Worm (Caenorhabditis elegans) whole organism, L3 larva: ENCODE measurements around the gene clec-147.

ENCODE experiments used
- aly-2 ChIP-seq: fragments of 150-350 bp; optimal IDR thresholded peaks from 2 replicates; lab custom pipeline; 2014; ENCODE audit warnings: missing biosample characterization, missing genetic modification characterization
- egl-27 ChIP-seq: sonication (generic microtip); optimal IDR thresholded peaks from 4 replicates; lab custom pipeline; 2017; ENCODE audit warnings: missing biosample characterization, missing genetic modification reagents, missing genetic modification characterization
- lin-15B ChIP-seq: fragments of 150-350 bp; optimal IDR thresholded peaks from 2 replicates; lab custom pipeline; 2014; ENCODE audit warnings: missing biosample characterization, missing genetic modification characterization
- nhr-11 ChIP-seq: fragments of 150-350 bp; optimal IDR thresholded peaks from 2 replicates; lab custom pipeline; 2014; ENCODE audit warnings: missing biosample characterization, missing genetic modification characterization
- nhr-76 ChIP-seq: fragments of 150-350 bp; sonication (generic microtip); optimal IDR thresholded peaks from 5 replicates; lab custom pipeline; 2014; ENCODE audit warnings: missing biosample characterization, missing genetic modification characterization
- nhr-77 ChIP-seq: fragments of 150-350 bp; optimal IDR thresholded peaks from 2 replicates; lab custom pipeline; 2014; ENCODE audit warnings: missing biosample characterization, missing genetic modification characterization
- snpc-4 ChIP-seq: fragments of 150-350 bp; optimal IDR thresholded peaks from 2 replicates; lab custom pipeline; 2014; ENCODE audit warnings: missing biosample characterization, missing genetic modification characterization

DNA sequence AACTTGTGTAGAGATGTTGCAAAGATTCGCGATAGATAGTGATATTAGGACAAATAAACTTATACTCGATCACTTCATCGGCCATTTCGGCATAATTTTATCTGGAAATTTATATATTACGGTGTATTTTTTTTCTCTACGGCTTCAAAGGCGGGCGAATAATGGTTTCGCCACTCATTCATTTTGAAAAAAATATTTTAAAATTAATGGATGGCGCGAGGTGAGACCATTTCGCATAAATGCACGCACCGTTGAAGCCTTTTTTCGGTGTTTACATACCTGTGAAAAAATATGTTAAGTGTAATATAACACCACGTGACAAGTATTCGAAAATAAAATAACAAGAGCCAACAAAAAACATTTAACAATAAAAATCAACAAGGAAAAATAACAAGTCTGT is 15.6 kb downstream of the clec-147 start, which contains the start of gene btb-19:
- TF ChIP-seq snpc-4 (tag; lab: Kevin White, UChicago) (no peak), nhr-77 (tag; lab: Kevin White, UChicago) (no peak), aly-2 (tag; lab: Kevin White, UChicago) (no peak), lin-15B (tag; lab: Kevin White, UChicago) (no peak), egl-27 (tag; lab: Kevin White, UChicago) (no peak), nhr-76 (no peak), nhr-11 (tag; lab: Kevin White, UChicago) (no peak)
